Worm (Caenorhabditis elegans) whole organism, L3 larva: ENCODE results near the gene F10C1.1.

Experiments used
- aly-2 ChIP-seq: fragments of 150-350 bp; optimal IDR thresholded peaks from 2 replicates; lab custom pipeline; 2014; ENCODE audit warnings: missing biosample characterization, missing genetic modification characterization
- elt-1 ChIP-seq: fragments of 150-350 bp; optimal IDR thresholded peaks from 2 replicates; lab custom pipeline; 2014; ENCODE audit warnings: missing biosample characterization, missing genetic modification characterization
- nhr-237 ChIP-seq: fragments of 150-350 bp; optimal IDR thresholded peaks from 2 replicates; lab custom pipeline; 2014; ENCODE audit warnings: missing biosample characterization, missing genetic modification characterization
- pha-4 ChIP-seq: fragments of 150-350 bp; optimal IDR thresholded peaks from 2 replicates; lab custom pipeline; 2014; ENCODE audit warnings: missing biosample characterization, missing genetic modification reagents, missing genetic modification characterization

- TF ChIP-seq elt-1: no peak
- TF ChIP-seq aly-2 (tag; lab: Kevin White, UChicago): no peak
- TF ChIP-seq pha-4 (tag; lab: Kevin White, UChicago): no peak
- TF ChIP-seq nhr-237: no peak
These were observed 19.9 kb upstream of the F10C1.1 start, which contains the start of gene F10C1.8 for ce11 chrII:5754168-5754567.
